Worm (Caenorhabditis elegans) whole organism, L1 larva: ENCODE results near the gene F02D10.6.

ENCODE experiments used
- C16A3.4 ChIP-seq: fragments of 150-350 bp; optimal IDR thresholded peaks from 2 replicates; lab custom pipeline; 2014; ENCODE audit warnings: missing biosample characterization, missing genetic modification characterization
- blmp-1 ChIP-seq: fragments of 150-350 bp; optimal IDR thresholded peaks from 2 replicates; lab custom pipeline; 2014; ENCODE audit warnings: missing biosample characterization, missing genetic modification characterization
- efl-1 ChIP-seq, 4 experiments: fragments of 150-350 bp; optimal IDR thresholded peaks in 3 of 4; peaks in 1 of 4; 1 replicate in 1 of 4; 2 replicates in 3 of 4; lab custom pipeline; 2014; ENCODE audit warnings: missing biosample characterization in 2 of 4, missing genetic modification characterization in 2 of 4, missing genetic modification reagents in 2 of 4
- egl-13 ChIP-seq: sonication (generic microtip); optimal IDR thresholded peaks from 2 replicates; lab custom pipeline; 2016; ENCODE audit warnings: missing genotype, missing genetic modification reagents, missing genetic modification characterization, missing compliant biosample characterization
- egl-27 ChIP-seq, 2 experiments: fragments of 150-350 bp in 1 of 2; sonication (generic microtip); optimal IDR thresholded peaks; 3 replicates each; lab custom pipeline; 2017 to 2018; ENCODE audit warnings: missing biosample characterization in 2 of 2, missing genetic modification characterization in 2 of 2, missing genetic modification reagents in 2 of 2
- elt-2 ChIP-seq: sonication (generic microtip); optimal IDR thresholded peaks from 2 replicates; lab custom pipeline; 2016; ENCODE audit warnings: missing genetic modification characterization, mild to moderate bottlenecking, inconsistent platforms, missing compliant biosample characterization, missing genetic modification reagents
- hlh-4 ChIP-seq: sonication (generic microtip); optimal IDR thresholded peaks from 2 replicates; lab custom pipeline; 2016; ENCODE audit warnings: mild to moderate bottlenecking, missing genetic modification characterization, missing compliant biosample characterization
- lin-14 ChIP-seq: fragments of 200-800 bp; sonication (Bioruptor generic); optimal IDR thresholded peaks from 2 replicates; lab custom pipeline; 2018; ENCODE audit warnings: mild to moderate bottlenecking, missing genetic modification characterization, moderate library complexity, missing compliant biosample characterization
- lin-15B ChIP-seq: fragments of 150-350 bp; sonication (generic microtip); optimal IDR thresholded peaks from 3 replicates; lab custom pipeline; 2014; ENCODE audit warnings: missing biosample characterization, missing genetic modification characterization
- nhr-12 ChIP-seq: sonication (generic microtip); optimal IDR thresholded peaks from 2 replicates; lab custom pipeline; 2017; ENCODE audit warnings: missing biosample characterization, missing genetic modification characterization
- nhr-19 ChIP-seq: fragments of 200-800 bp; sonication (Bioruptor generic); conservative IDR thresholded peaks from 2 replicates; pipeline ENCODE4 v1.3.6; 2022; ENCODE audit warnings: missing genetic modification characterization, missing compliant biosample characterization
- nhr-20 ChIP-seq: sonication (generic microtip); optimal IDR thresholded peaks from 2 replicates; lab custom pipeline; 2016; ENCODE audit warnings: mild to moderate bottlenecking, missing genetic modification characterization, missing compliant biosample characterization
- nhr-77 ChIP-seq: fragments of 150-350 bp; optimal IDR thresholded peaks from 2 replicates; lab custom pipeline; 2014; ENCODE audit warnings: missing biosample characterization, missing genetic modification characterization
- rnt-1 ChIP-seq: sonication (generic microtip); optimal IDR thresholded peaks from 2 replicates; lab custom pipeline; 2016; ENCODE audit warnings: mild to moderate bottlenecking, missing genetic modification characterization, moderate library complexity, missing compliant biosample characterization
- snu-23 ChIP-seq: sonication (generic microtip); optimal IDR thresholded peaks from 2 replicates; lab custom pipeline; 2016; ENCODE audit warnings: missing genetic modification characterization, missing compliant biosample characterization
- zag-1 ChIP-seq: fragments of 150-350 bp; optimal IDR thresholded peaks from 2 replicates; lab custom pipeline; 2014; ENCODE audit warnings: missing biosample characterization, missing genetic modification characterization

Gene F02D10.6

ce11 chrX:13409543-13409942 lies 41.9 kb downstream of the F02D10.6 start, which contains the start of the genes cyp-13B1 and C29F7.1 (continued):
- TF ChIP-seq egl-13 (tag; lab: Kevin White, UChicago) (no peak), C16A3.4 (tag; lab: Kevin White, UChicago) (no peak), nhr-20 (tag; lab: Kevin White, UChicago) (peak; percentile 46)

- no peak for TF ChIP-seq elt-2 (tag; lab: Kevin White, UChicago)
- no peak for TF ChIP-seq egl-13 (tag; lab: Kevin White, UChicago)
- TF ChIP-seq hlh-4 (tag; lab: Kevin White, UChicago): no peak
- TF ChIP-seq zag-1 (tag; lab: Kevin White, UChicago): no peak
- no peak for TF ChIP-seq nhr-20 (tag; lab: Kevin White, UChicago)
- no peak for TF ChIP-seq blmp-1
- no peak for TF ChIP-seq nhr-19 (GFP tag; lab: Robert Waterston, UW)
Measured at ce11 chrX:13401783-13402182, 49.7 kb downstream of the F02D10.6 start, which contains the start of gene F02C12.1. TSS of gene F02C12.1 (plus strand) at chrX:13402083.

ce11 chrX:13401311-13401710 lies 50.2 kb downstream of the F02D10.6 start:
- TF ChIP-seq rnt-1 (tag; lab: Kevin White, UChicago) (peak; percentile 4), nhr-12 (no peak), nhr-20 (tag; lab: Kevin White, UChicago) (peak; percentile 35), egl-27 (tag; optimal IDR thresholded peaks at IDR 0.05; lab: Kevin White, UChicago) (no peak), blmp-1 (peak; percentile 68), lin-14 (GFP tag; lab: Kevin White, UChicago) (peak; percentile 42), lin-15B (tag; lab: Kevin White, UChicago) (no peak), elt-2 (tag; lab: Kevin White, UChicago) (peak; percentile 4), efl-1 (optimal IDR thresholded peaks at IDR 0.05; lab: Kevin White, UChicago) (peak in 1 of 2 experiments; percentile 4), efl-1 (GFP tag; optimal IDR thresholded peaks at IDR 0.05 in 1 of 2; lab: Kevin White, UChicago) (peak in 1 of 2 experiments; percentile 15), snu-23 (GFP tag; lab: Kevin White, UChicago) (peak; percentile 4), nhr-77 (tag; lab: Kevin White, UChicago) (peak; percentile 40)
- TF ChIP-seq, all 84 proteins: peak for 8
